Worm (Caenorhabditis elegans): ENCODE measurements around the gene F14H3.5.

DNA sequence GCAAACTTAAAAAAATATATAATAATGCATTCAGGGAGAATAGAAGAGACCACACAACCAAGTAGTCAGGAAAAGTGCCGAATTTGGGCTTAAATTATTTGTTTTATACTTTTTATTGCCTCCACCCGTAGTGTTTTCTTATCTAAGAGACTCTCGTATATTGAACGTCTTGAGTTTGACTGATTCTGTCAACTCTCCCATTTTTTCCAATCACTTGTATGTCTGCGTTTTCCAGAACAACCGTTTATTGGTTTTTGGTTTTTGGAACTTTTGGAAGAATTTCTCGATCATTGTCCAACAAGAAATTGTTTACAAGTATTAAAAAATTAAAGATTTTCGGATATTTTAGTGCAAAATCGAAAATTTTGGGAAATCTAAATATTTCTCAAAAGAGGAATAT lies 13.2 kb downstream of the F14H3.5 start:
- no peak for TF ChIP-seq flt-1 (GFP tag; IDR thresholded peaks at IDR 0.05)
- TF ChIP-seq ztf-29 (GFP tag; IDR thresholded peaks at IDR 0.05) = no peak
- TF ChIP-seq med-1 (GFP tag; optimal IDR thresholded peaks at IDR 0.05; ENCODE audit: insufficient read depth) = no peak
- TF ChIP-seq klf-2 (GFP tag; conservative IDR thresholded peaks at IDR 0.05) = no peak
